Worm (Caenorhabditis elegans) whole organism, midembryonic: ENCODE measurements around the gene nlp-33.

ENCODE experiments used
- T22C8.4 ChIP-seq: fragments of 200-800 bp; sonication (Bioruptor generic); IDR thresholded peaks from 2 replicates; pipeline ENCODE4 v1.3.6; 2022; ENCODE audit warnings: missing genetic modification characterization, missing compliant biosample characterization
- ztf-29 ChIP-seq: fragments of 200-800 bp; sonication (Bioruptor generic); IDR thresholded peaks from 2 replicates; pipeline ENCODE4 v1.3.6; 2022; ENCODE audit warnings: missing genetic modification reagents, missing genetic modification characterization, missing compliant biosample characterization

- TF ChIP-seq ztf-29 (GFP tag; lab: Robert Waterston, UW) (no peak), T22C8.4 (GFP tag; lab: Robert Waterston, UW) (no peak)
Measured at ce11 chrV:11167745-11168144, 20.6 kb downstream of the nlp-33 start.
